Worm (Caenorhabditis elegans) whole organism, L2 larva: ENCODE measurements around the gene ZK829.3.

Source experiments
- C34F6.9 ChIP-seq: fragments of 150-350 bp; optimal IDR thresholded peaks from 2 replicates; lab custom pipeline; 2014; ENCODE audit warnings: missing biosample characterization, missing genetic modification characterization
- F13H6.1 ChIP-seq: sonication (generic microtip); optimal IDR thresholded peaks from 2 replicates; lab custom pipeline; 2016; ENCODE audit warnings: missing genetic modification characterization, missing compliant biosample characterization
- R02D3.7 ChIP-seq: fragments of 150-350 bp; optimal IDR thresholded peaks from 2 replicates; lab custom pipeline; 2014; ENCODE audit warnings: missing biosample characterization, missing genetic modification characterization
- Y55F3AM.14 ChIP-seq: fragments of 200-800 bp; sonication (Bioruptor generic); optimal IDR thresholded peaks from 2 replicates; lab custom pipeline; 2018; ENCODE audit warnings: mild to moderate bottlenecking, missing genetic modification characterization, missing compliant biosample characterization
- ZK546.5 ChIP-seq: sonication (generic microtip); optimal IDR thresholded peaks from 2 replicates; lab custom pipeline; 2017; ENCODE audit warnings: missing biosample characterization, missing genetic modification characterization
- alr-1 ChIP-seq: fragments of 150-350 bp; optimal IDR thresholded peaks from 2 replicates; lab custom pipeline; 2014; ENCODE audit warnings: missing biosample characterization, missing genetic modification characterization
- ama-1 ChIP-seq: fragments of 150-350 bp; optimal IDR thresholded peaks from 2 replicates; lab custom pipeline; 2018; ENCODE audit warnings: inconsistent platforms
- ceh-16 ChIP-seq: fragments of 150-350 bp; optimal IDR thresholded peaks from 2 replicates; lab custom pipeline; 2014; ENCODE audit warnings: missing biosample characterization, missing genetic modification characterization
- ceh-82 ChIP-seq: fragments of 150-350 bp; optimal IDR thresholded peaks from 2 replicates; lab custom pipeline; 2014; ENCODE audit warnings: missing biosample characterization, missing genetic modification characterization
- crh-2 ChIP-seq: sonication (generic microtip); optimal IDR thresholded peaks from 2 replicates; lab custom pipeline; 2017; ENCODE audit warnings: missing biosample characterization, missing genetic modification characterization
- dmd-4 ChIP-seq: sonication (generic microtip); optimal IDR thresholded peaks from 2 replicates; lab custom pipeline; 2017; ENCODE audit warnings: missing biosample characterization, missing genetic modification characterization
- egl-27 ChIP-seq: sonication (generic microtip); optimal IDR thresholded peaks from 3 replicates; lab custom pipeline; 2017; ENCODE audit warnings: missing biosample characterization, missing genetic modification reagents, missing genetic modification characterization
- elt-1 ChIP-seq: fragments of 150-350 bp; optimal IDR thresholded peaks from 2 replicates; lab custom pipeline; 2014; ENCODE audit warnings: missing biosample characterization, missing genetic modification characterization
- elt-3 ChIP-seq: sonication (generic microtip); optimal IDR thresholded peaks from 2 replicates; lab custom pipeline; 2017; ENCODE audit warnings: missing biosample characterization, missing genetic modification characterization
- fos-1 ChIP-seq: fragments of 150-350 bp; optimal IDR thresholded peaks from 2 replicates; lab custom pipeline; 2014; ENCODE audit warnings: missing biosample characterization, missing genetic modification characterization
- gmeb-1 ChIP-seq: fragments of 150-350 bp; optimal IDR thresholded peaks from 2 replicates; lab custom pipeline; 2014; ENCODE audit warnings: missing biosample characterization, missing genetic modification characterization
- lin-11 ChIP-seq: fragments of 150-350 bp; sonication (generic microtip); optimal IDR thresholded peaks from 2 replicates; lab custom pipeline; 2014; ENCODE audit warnings: missing biosample characterization, missing genetic modification characterization, inconsistent platforms, mixed read lengths
- lin-13 ChIP-seq: fragments of 150-350 bp; optimal IDR thresholded peaks from 2 replicates; lab custom pipeline; 2014; ENCODE audit warnings: missing biosample characterization, missing genetic modification reagents, missing genetic modification characterization
- lin-39 ChIP-seq: fragments of 150-350 bp; optimal IDR thresholded peaks from 2 replicates; lab custom pipeline; 2014; ENCODE audit warnings: missing biosample characterization, missing genetic modification reagents, missing genetic modification characterization
- lsy-2 ChIP-seq, 2 experiments: fragments of 150-350 bp in 1 of 2; sonication (generic microtip) in 1 of 2; optimal IDR thresholded peaks; 2 replicates each; lab custom pipeline; 2014 to 2017; ENCODE audit warnings: missing biosample characterization in 2 of 2, missing genetic modification characterization in 2 of 2
- mab-5 ChIP-seq: fragments of 150-350 bp; optimal IDR thresholded peaks from 2 replicates; lab custom pipeline; 2014; ENCODE audit warnings: missing biosample characterization, missing genetic modification characterization
- mbf-1 ChIP-seq: sonication (generic microtip); optimal IDR thresholded peaks from 2 replicates; lab custom pipeline; 2017; ENCODE audit warnings: missing biosample characterization, missing genetic modification characterization
- mdl-1 ChIP-seq, 2 experiments: fragments of 150-350 bp in 1 of 2; sonication (generic microtip) in 1 of 2; optimal IDR thresholded peaks; 2 replicates each; lab custom pipeline; 2017; ENCODE audit warnings: missing biosample characterization in 2 of 2, missing genetic modification characterization in 2 of 2
- nhr-11 ChIP-seq: fragments of 150-350 bp; optimal IDR thresholded peaks from 2 replicates; lab custom pipeline; 2014; ENCODE audit warnings: missing biosample characterization, missing genetic modification characterization
- nhr-12 ChIP-seq: fragments of 150-350 bp; optimal IDR thresholded peaks from 2 replicates; lab custom pipeline; 2014; ENCODE audit warnings: missing biosample characterization, missing genetic modification characterization
- nhr-129 ChIP-seq: fragments of 150-350 bp; optimal IDR thresholded peaks from 2 replicates; lab custom pipeline; 2014; ENCODE audit warnings: missing biosample characterization, missing genetic modification characterization
- nhr-21 ChIP-seq: fragments of 150-350 bp; optimal IDR thresholded peaks from 2 replicates; lab custom pipeline; 2014; ENCODE audit warnings: missing biosample characterization, missing genetic modification characterization
- nhr-237 ChIP-seq: fragments of 150-350 bp; optimal IDR thresholded peaks from 2 replicates; lab custom pipeline; 2014; ENCODE audit warnings: missing biosample characterization, missing genetic modification characterization
- nhr-25 ChIP-seq: fragments of 150-350 bp; sonication (generic microtip); optimal IDR thresholded peaks from 3 replicates; lab custom pipeline; 2014; ENCODE audit warnings: missing biosample characterization, missing genetic modification characterization
- nhr-77 ChIP-seq: fragments of 150-350 bp; optimal IDR thresholded peaks from 2 replicates; lab custom pipeline; 2014; ENCODE audit warnings: missing biosample characterization, missing genetic modification characterization
- peb-1 ChIP-seq: fragments of 150-350 bp; optimal IDR thresholded peaks from 2 replicates; lab custom pipeline; 2014; ENCODE audit warnings: missing biosample characterization, missing genetic modification characterization
- sem-4 ChIP-seq: fragments of 150-350 bp; optimal IDR thresholded peaks from 2 replicates; lab custom pipeline; 2014; ENCODE audit warnings: missing biosample characterization, missing genetic modification reagents, missing genetic modification characterization
- skn-1 ChIP-seq: sonication (generic microtip); optimal IDR thresholded peaks from 2 replicates; lab custom pipeline; 2017; ENCODE audit warnings: missing biosample characterization, missing genetic modification characterization
- sma-3 ChIP-seq: sonication (generic microtip); optimal IDR thresholded peaks from 2 replicates; lab custom pipeline; 2016; ENCODE audit warnings: missing genetic modification reagents, missing genetic modification characterization, missing compliant biosample characterization
- sma-9 ChIP-seq, 2 experiments: fragments of 150-350 bp in 1 of 2; sonication (generic microtip) in 1 of 2; optimal IDR thresholded peaks; 2 replicates each; lab custom pipeline; 2014 to 2016; ENCODE audit warnings: missing genetic modification characterization in 2 of 2, mild to moderate bottlenecking in 1 of 2, missing biosample characterization in 1 of 2, missing compliant biosample characterization in 1 of 2, missing genetic modification reagents in 1 of 2, moderate library complexity in 1 of 2
- snpc-4 ChIP-seq: fragments of 150-350 bp; optimal IDR thresholded peaks from 2 replicates; lab custom pipeline; 2014; ENCODE audit warnings: missing biosample characterization, missing genetic modification characterization
- unc-39 ChIP-seq: fragments of 150-350 bp; optimal IDR thresholded peaks from 2 replicates; lab custom pipeline; 2014; ENCODE audit warnings: missing biosample characterization, missing genetic modification characterization
- unc-55 ChIP-seq: fragments of 150-350 bp; sonication (generic microtip); optimal IDR thresholded peaks from 3 replicates; lab custom pipeline; 2014; ENCODE audit warnings: missing biosample characterization, missing genetic modification reagents, missing genetic modification characterization
- unc-62 ChIP-seq: fragments of 150-350 bp; optimal IDR thresholded peaks from 2 replicates; lab custom pipeline; 2014; ENCODE audit warnings: missing biosample characterization, missing genetic modification reagents, missing genetic modification characterization
- ztf-1 ChIP-seq: fragments of 200-800 bp; sonication (Bioruptor generic); conservative IDR thresholded peaks from 2 replicates; pipeline ENCODE4 v1.3.6; 2022; ENCODE audit warnings: missing genetic modification characterization, missing compliant biosample characterization
- ztf-4 ChIP-seq: fragments of 150-350 bp; optimal IDR thresholded peaks from 2 replicates; lab custom pipeline; 2014; ENCODE audit warnings: missing biosample characterization, missing genetic modification characterization

Gene ZK829.3

ce11 chrIV:11945621-11946020 lies at the start of gene ZK829.3:
ZK829.3 (minus strand) TSS chrIV:11945721.
- TF ChIP-seq fos-1 (tag; lab: Kevin White, UChicago) (no peak), nhr-12 (no peak), nhr-25 (tag; lab: Kevin White, UChicago) (no peak), elt-1 (no peak), snpc-4 (tag; lab: Kevin White, UChicago) (no peak), ZK546.5 (tag; lab: Kevin White, UChicago) (no peak), R02D3.7 (tag; lab: Kevin White, UChicago) (no peak), ztf-1 (GFP tag; lab: Robert Waterston, UW) (no peak), unc-39 (no peak), mbf-1 (tag; lab: Kevin White, UChicago) (no peak), skn-1 (tag; lab: Kevin White, UChicago) (no peak), sem-4 (no peak), egl-27 (no peak), sma-3 (GFP tag; lab: Kevin White, UChicago) (no peak)

ce11 chrIV:11986407-11986806 lies 40.9 kb upstream of the ZK829.3 start:
- TF ChIP-seq nhr-77 (tag; lab: Kevin White, UChicago) (no peak), ama-1 (lab: Kevin White, UChicago) (no peak), mbf-1 (tag; lab: Kevin White, UChicago) (no peak), fos-1 (tag; lab: Kevin White, UChicago) (no peak), elt-3 (tag; lab: Kevin White, UChicago) (no peak), snpc-4 (tag; lab: Kevin White, UChicago) (no peak), crh-2 (tag; lab: Kevin White, UChicago) (no peak), R02D3.7 (tag; lab: Kevin White, UChicago) (no peak), C34F6.9 (tag; lab: Kevin White, UChicago) (no peak), dmd-4 (no peak), lin-13 (GFP tag; lab: Kevin White, UChicago) (no peak), ceh-82 (no peak), ZK546.5 (tag; lab: Kevin White, UChicago) (no peak), unc-62 (GFP tag; lab: Kevin White, UChicago) (no peak), sem-4 (no peak)

ce11 chrIV:11970171-11970570 lies 24.6 kb upstream of the ZK829.3 start, which contains the start of gene ZK829.9:
ZK829.9 (plus strand) TSS chrIV:11970534.
- TF ChIP-seq lin-11 (tag; lab: Kevin White, UChicago) (no peak), alr-1 (tag; lab: Kevin White, UChicago) (no peak), ceh-16 (tag; lab: Kevin White, UChicago) (no peak), ztf-4 (no peak), lin-39 (tag; lab: Kevin White, UChicago) (no peak), nhr-11 (no peak), fos-1 (tag; lab: Kevin White, UChicago) (no peak), Y55F3AM.14 (no peak), elt-1 (no peak), peb-1 (tag; lab: Kevin White, UChicago) (no peak), mab-5 (tag; lab: Kevin White, UChicago) (no peak), F13H6.1 (tag; lab: Kevin White, UChicago) (no peak)
- TF ChIP-seq, all 48 proteins: peak for 0

ce11 chrIV:11965327-11965726 lies 19.8 kb upstream of the ZK829.3 start, which contains the start of gene srj-1:
srj-1 (minus strand) TSS chrIV:11965427.
- TF ChIP-seq gmeb-1 (tag; lab: Kevin White, UChicago) (no peak), skn-1 (tag; lab: Kevin White, UChicago) (no peak), nhr-129 (tag; lab: Kevin White, UChicago) (no peak), R02D3.7 (tag; lab: Kevin White, UChicago) (no peak), nhr-77 (tag; lab: Kevin White, UChicago) (no peak), mab-5 (tag; lab: Kevin White, UChicago) (no peak)

ce11 chrIV:11961485-11962255 lies 16.1 kb upstream of the ZK829.3 start, which contains the start of gene ZK829.7:
ZK829.7 (minus strand) TSS chrIV:11961535.
- TF ChIP-seq nhr-129 (tag; lab: Kevin White, UChicago) (peak; percentile 51), ztf-1 (GFP tag; lab: Robert Waterston, UW) (no peak), C34F6.9 (tag; lab: Kevin White, UChicago) (peak; percentile 73), nhr-237 (tag; lab: Kevin White, UChicago) (peak; percentile 65), crh-2 (tag; lab: Kevin White, UChicago) (peak; percentile 85), alr-1 (tag; lab: Kevin White, UChicago) (no peak), gmeb-1 (tag; lab: Kevin White, UChicago) (peak; percentile 98), lsy-2 (tag; optimal IDR thresholded peaks at IDR 0.05; lab: Kevin White, UChicago) (peak; percentile 77 to 89), nhr-25 (tag; lab: Kevin White, UChicago) (peak; percentile 74), nhr-77 (tag; lab: Kevin White, UChicago) (peak; percentile 20), nhr-21 (tag; lab: Kevin White, UChicago) (peak; percentile 52), lin-39 (tag; lab: Kevin White, UChicago) (no peak), mbf-1 (tag; lab: Kevin White, UChicago) (no peak), elt-3 (tag; lab: Kevin White, UChicago) (no peak), mdl-1 (tag; optimal IDR thresholded peaks at IDR 0.05; lab: Kevin White, UChicago) (peak in 1 of 2 experiments; percentile 11), ama-1 (lab: Kevin White, UChicago) (no peak), dmd-4 (no peak), ceh-16 (tag; lab: Kevin White, UChicago) (no peak), sma-9 (GFP tag; optimal IDR thresholded peaks at IDR 0.05; lab: Kevin White, UChicago) (peak; percentile 93), sma-9 (tag; optimal IDR thresholded peaks at IDR 0.05; lab: Kevin White, UChicago) (no peak), elt-1 (no peak), ZK546.5 (tag; lab: Kevin White, UChicago) (peak; percentile 48), skn-1 (tag; lab: Kevin White, UChicago) (no peak), unc-55 (GFP tag; lab: Kevin White, UChicago) (peak; percentile 39)
